Worm (Caenorhabditis elegans) whole organism, L4 larva: ENCODE results near the gene pqn-22.

Source experiments
- R02D3.7 ChIP-seq: fragments of 150-350 bp; sonication (generic microtip); optimal IDR thresholded peaks from 3 replicates; lab custom pipeline; 2014; ENCODE audit warnings: missing biosample characterization, missing genetic modification characterization
- aly-2 ChIP-seq: sonication (generic microtip); optimal IDR thresholded peaks from 2 replicates; lab custom pipeline; 2018; ENCODE audit warnings: missing biosample characterization, missing genetic modification characterization
- arid-1 ChIP-seq: fragments of 200-800 bp; sonication (Bioruptor generic); conservative IDR thresholded peaks from 2 replicates; pipeline ENCODE4 v1.3.6; 2022; ENCODE audit warnings: missing genetic modification reagents, missing genetic modification characterization, missing compliant biosample characterization
- egl-27 ChIP-seq: sonication (generic microtip); optimal IDR thresholded peaks from 3 replicates; lab custom pipeline; 2017; ENCODE audit warnings: missing biosample characterization, missing genetic modification reagents, missing genetic modification characterization
- lin-13 ChIP-seq: fragments of 150-350 bp; optimal IDR thresholded peaks from 2 replicates; lab custom pipeline; 2014; ENCODE audit warnings: missing biosample characterization, missing genetic modification reagents, missing genetic modification characterization
- nhr-77 ChIP-seq: fragments of 150-350 bp; optimal IDR thresholded peaks from 2 replicates; lab custom pipeline; 2014; ENCODE audit warnings: missing biosample characterization, missing genetic modification characterization
- saeg-2 ChIP-seq: fragments of 200-800 bp; sonication (Bioruptor generic); IDR thresholded peaks from 2 replicates; pipeline ENCODE4 v1.3.6; 2022; ENCODE audit warnings: missing genetic modification reagents, missing genetic modification characterization, missing compliant biosample characterization

DNA sequence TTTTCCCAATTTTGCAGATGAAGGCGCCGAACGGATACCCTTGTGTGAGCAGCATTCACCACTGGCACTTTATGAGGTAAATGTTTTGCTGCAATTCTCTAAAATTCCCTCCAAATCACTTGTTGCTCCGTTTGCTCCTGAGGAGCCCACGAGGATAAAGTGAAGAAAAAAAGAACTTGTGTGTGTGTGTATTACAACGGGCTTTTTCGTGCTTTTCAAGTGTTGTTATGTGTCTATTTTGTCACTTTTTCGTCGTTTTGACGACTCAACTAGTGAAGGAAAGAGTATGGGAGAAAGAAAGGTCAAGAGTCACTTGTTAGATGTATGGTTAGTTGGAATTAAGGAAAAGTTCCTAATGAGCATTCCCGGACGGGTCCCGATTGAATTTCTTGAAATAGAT, 28.6 kb upstream of the pqn-22 start:
- TF ChIP-seq lin-13 (no peak), saeg-2 (GFP tag; lab: Robert Waterston, UW) (no peak), arid-1 (GFP tag; lab: Robert Waterston, UW) (no peak), aly-2 (tag; lab: Kevin White, UChicago) (no peak), nhr-77 (no peak), R02D3.7 (no peak), egl-27 (no peak)
